Worm (Caenorhabditis elegans) whole organism, L4 larva: ENCODE data around the gene ajm-1.

Source experiments
- D1046.2 ChIP-seq: fragments of 200-800 bp; sonication (Bioruptor generic); IDR thresholded peaks from 2 replicates; pipeline ENCODE4 v1.3.6; 2022; ENCODE audit warnings: missing genetic modification characterization, missing compliant biosample characterization
- F26F4.8 ChIP-seq: fragments of 200-800 bp; sonication (Bioruptor generic); conservative IDR thresholded peaks from 2 replicates; pipeline ENCODE4 v1.3.6; 2022; ENCODE audit warnings: missing genetic modification characterization, missing compliant biosample characterization
- F37D6.2 ChIP-seq: sonication (generic microtip); optimal IDR thresholded peaks from 2 replicates; lab custom pipeline; 2016; ENCODE audit warnings: mild to moderate bottlenecking, missing genetic modification characterization, missing compliant biosample characterization
- R02D3.7 ChIP-seq: fragments of 150-350 bp; sonication (generic microtip); optimal IDR thresholded peaks from 3 replicates; lab custom pipeline; 2014; ENCODE audit warnings: missing biosample characterization, missing genetic modification characterization
- T20F7.1 ChIP-seq: fragments of 200-800 bp; sonication (Bioruptor generic); optimal IDR thresholded peaks from 2 replicates; lab custom pipeline; 2018; ENCODE audit warnings: mild to moderate bottlenecking, missing genetic modification characterization, missing compliant biosample characterization
- Y105C5A.15 ChIP-seq: fragments of 200-800 bp; sonication (Bioruptor generic); IDR thresholded peaks from 2 replicates; pipeline ENCODE4 v1.3.6; 2022; ENCODE audit warnings: missing genetic modification characterization, missing compliant biosample characterization
- Y5F2A.4 ChIP-seq: fragments of 200-800 bp; sonication (Bioruptor generic); optimal IDR thresholded peaks from 2 replicates; lab custom pipeline; 2018; ENCODE audit warnings: mild to moderate bottlenecking, missing genetic modification characterization, missing compliant biosample characterization
- aha-1 ChIP-seq: fragments of 150-350 bp; peaks from one replicate; lab custom pipeline; 2014; ENCODE audit warnings: missing biosample characterization, missing genetic modification characterization
- aly-2 ChIP-seq: sonication (generic microtip); optimal IDR thresholded peaks from 2 replicates; lab custom pipeline; 2018; ENCODE audit warnings: missing biosample characterization, missing genetic modification characterization
- arid-1 ChIP-seq: fragments of 200-800 bp; sonication (Bioruptor generic); conservative IDR thresholded peaks from 2 replicates; pipeline ENCODE4 v1.3.6; 2022; ENCODE audit warnings: missing genetic modification reagents, missing genetic modification characterization, missing compliant biosample characterization
- ceh-20 ChIP-seq: fragments of 200-800 bp; sonication (Bioruptor generic); IDR thresholded peaks from 2 replicates; pipeline ENCODE4 v1.3.6; 2022; ENCODE audit warnings: missing genetic modification reagents, missing genetic modification characterization, missing compliant biosample characterization
- ceh-28 ChIP-seq: fragments of 150-350 bp; optimal IDR thresholded peaks from 2 replicates; lab custom pipeline; 2014; ENCODE audit warnings: missing biosample characterization, missing genetic modification reagents, missing genetic modification characterization
- ceh-32 ChIP-seq: sonication (generic microtip); optimal IDR thresholded peaks from 2 replicates; lab custom pipeline; 2016; ENCODE audit warnings: mild to moderate bottlenecking, missing genetic modification characterization, missing compliant biosample characterization; ENCODE audit not compliant: poor library complexity
- ceh-44 ChIP-seq: fragments of 200-800 bp; sonication (Bioruptor generic); IDR thresholded peaks from 2 replicates; pipeline ENCODE4 v1.3.6; 2022; ENCODE audit warnings: missing genetic modification reagents, missing genetic modification characterization, missing compliant biosample characterization
- ceh-62 ChIP-seq: sonication (generic microtip); optimal IDR thresholded peaks from 2 replicates; lab custom pipeline; 2017; ENCODE audit warnings: missing biosample characterization, missing genetic modification characterization
- ceh-82 ChIP-seq: sonication (generic microtip); optimal IDR thresholded peaks from 2 replicates; lab custom pipeline; 2017; ENCODE audit warnings: missing biosample characterization, missing genetic modification characterization
- ces-1 ChIP-seq: fragments of 150-350 bp; sonication (generic microtip); optimal IDR thresholded peaks from 4 replicates; lab custom pipeline; 2014; ENCODE audit warnings: missing biosample characterization, missing genetic modification reagents, missing genetic modification characterization
- cey-2 ChIP-seq: sonication (generic microtip); optimal IDR thresholded peaks from 3 replicates; lab custom pipeline; 2017; ENCODE audit warnings: missing genetic modification characterization, mild to moderate bottlenecking, missing compliant biosample characterization, antibody characterized with exemption, borderline replicate concordance; ENCODE audit not compliant: insufficient read depth
- dmd-6 ChIP-seq: fragments of 200-800 bp; sonication (Bioruptor generic); IDR thresholded peaks from 2 replicates; pipeline ENCODE4 v1.3.6; 2022; ENCODE audit warnings: missing genetic modification reagents, missing genetic modification characterization, missing compliant biosample characterization
- dmd-8 ChIP-seq: fragments of 200-800 bp; sonication (Bioruptor generic); IDR thresholded peaks from 2 replicates; pipeline ENCODE4 v1.3.6; 2022; ENCODE audit warnings: missing genetic modification characterization, missing compliant biosample characterization
- dve-1 ChIP-seq: sonication (generic microtip); optimal IDR thresholded peaks from 2 replicates; lab custom pipeline; 2017; ENCODE audit warnings: antibody characterized with exemption, mild to moderate bottlenecking, missing genetic modification characterization, missing compliant biosample characterization; ENCODE audit not compliant: insufficient read depth
- hif-1 ChIP-seq, 2 experiments: sonication (generic microtip); optimal IDR thresholded peaks; 2 replicates each; lab custom pipeline; 2016 to 2017; ENCODE audit warnings: missing compliant biosample characterization in 2 of 2, missing genetic modification characterization in 2 of 2, missing genetic modification reagents in 2 of 2, missing genotype in 2 of 2, mild to moderate bottlenecking in 1 of 2
- hlh-11 ChIP-seq: fragments of 200-800 bp; sonication (Bioruptor generic); optimal IDR thresholded peaks from 2 replicates; lab custom pipeline; 2018; ENCODE audit warnings: mild to moderate bottlenecking, missing genetic modification characterization, missing compliant biosample characterization
- hlh-30 ChIP-seq: sonication (generic microtip); optimal IDR thresholded peaks from 2 replicates; lab custom pipeline; 2017; ENCODE audit warnings: antibody characterized with exemption, mild to moderate bottlenecking, missing genetic modification characterization, missing compliant biosample characterization; ENCODE audit not compliant: insufficient read depth
- lim-7 ChIP-seq: fragments of 200-800 bp; sonication (Bioruptor generic); IDR thresholded peaks from 2 replicates; pipeline ENCODE4 v1.3.6; 2022; ENCODE audit warnings: missing genetic modification characterization, missing compliant biosample characterization
- lin-1 ChIP-seq: fragments of 200-800 bp; sonication (Bioruptor generic); IDR thresholded peaks from 2 replicates; pipeline ENCODE4 v1.3.6; 2022; ENCODE audit warnings: missing genetic modification reagents, missing genetic modification characterization, missing compliant biosample characterization
- lin-15B ChIP-seq: fragments of 150-350 bp; sonication (generic microtip); optimal IDR thresholded peaks from 3 replicates; lab custom pipeline; 2014; ENCODE audit warnings: missing biosample characterization, missing genetic modification characterization
- lir-3 ChIP-seq: sonication (generic microtip); optimal IDR thresholded peaks from 2 replicates; lab custom pipeline; 2016; ENCODE audit warnings: mild to moderate bottlenecking, missing genetic modification characterization, missing compliant biosample characterization
- madf-5 ChIP-seq, 2 experiments: fragments of 200-800 bp; sonication (Bioruptor generic); IDR thresholded peaks; 2 replicates each; pipeline ENCODE4 v1.3.6; 2022; ENCODE audit warnings: missing compliant biosample characterization in 2 of 2, missing genetic modification characterization in 2 of 2
- madf-9 ChIP-seq: fragments of 200-800 bp; sonication (Bioruptor generic); conservative IDR thresholded peaks from 2 replicates; pipeline ENCODE4 v1.3.6; 2022; ENCODE audit warnings: missing genetic modification reagents, missing genetic modification characterization, missing compliant biosample characterization
- mxl-2 ChIP-seq: fragments of 200-800 bp; sonication (Bioruptor generic); conservative IDR thresholded peaks from 2 replicates; pipeline ENCODE4 v1.3.6; 2022; ENCODE audit warnings: missing genetic modification reagents, missing genetic modification characterization, missing compliant biosample characterization
- nhr-102 ChIP-seq: sonication (generic microtip); optimal IDR thresholded peaks from 2 replicates; lab custom pipeline; 2016; ENCODE audit warnings: mild to moderate bottlenecking, missing genetic modification characterization, moderate library complexity, missing compliant biosample characterization
- nhr-28 ChIP-seq: fragments of 150-350 bp; optimal IDR thresholded peaks from 2 replicates; lab custom pipeline; 2014; ENCODE audit warnings: missing biosample characterization, missing genetic modification characterization
- nhr-41 ChIP-seq: fragments of 200-800 bp; sonication (Bioruptor generic); IDR thresholded peaks from 2 replicates; pipeline ENCODE4 v1.3.6; 2022; ENCODE audit warnings: missing genetic modification reagents, missing genetic modification characterization, missing compliant biosample characterization
- nhr-42 ChIP-seq: fragments of 200-800 bp; sonication (Bioruptor generic); IDR thresholded peaks from 2 replicates; pipeline ENCODE4 v1.3.6; 2022; ENCODE audit warnings: missing genetic modification characterization, missing compliant biosample characterization
- nhr-48 ChIP-seq: sonication (generic microtip); optimal IDR thresholded peaks from 2 replicates; lab custom pipeline; 2016; ENCODE audit warnings: mild to moderate bottlenecking, missing genetic modification characterization, missing compliant biosample characterization
- nhr-76 ChIP-seq: fragments of 150-350 bp; optimal IDR thresholded peaks from 2 replicates; lab custom pipeline; 2014; ENCODE audit warnings: missing biosample characterization, missing genetic modification characterization
- nhr-77 ChIP-seq: fragments of 150-350 bp; optimal IDR thresholded peaks from 2 replicates; lab custom pipeline; 2014; ENCODE audit warnings: missing biosample characterization, missing genetic modification characterization
- php-3 ChIP-seq: fragments of 200-800 bp; sonication (Bioruptor generic); IDR thresholded peaks from 2 replicates; pipeline ENCODE4 v1.3.6; 2022; ENCODE audit warnings: missing genetic modification reagents, missing genetic modification characterization, missing compliant biosample characterization
- pqm-1 ChIP-seq: sonication (generic microtip); optimal IDR thresholded peaks from 2 replicates; lab custom pipeline; 2017; ENCODE audit warnings: missing biosample characterization, missing genetic modification characterization
- skn-1 ChIP-seq: fragments of 150-350 bp; optimal IDR thresholded peaks from 2 replicates; lab custom pipeline; 2014; ENCODE audit warnings: missing biosample characterization, missing genetic modification characterization
- snpc-4 ChIP-seq: fragments of 150-350 bp; optimal IDR thresholded peaks from 2 replicates; lab custom pipeline; 2014; ENCODE audit warnings: missing biosample characterization, missing genetic modification characterization
- spr-1 ChIP-seq: sonication (generic microtip); optimal IDR thresholded peaks from 2 replicates; lab custom pipeline; 2016; ENCODE audit warnings: mild to moderate bottlenecking, missing genetic modification characterization, missing compliant biosample characterization
- spr-3 ChIP-seq: fragments of 200-800 bp; sonication (Bioruptor generic); optimal IDR thresholded peaks from 2 replicates; lab custom pipeline; 2018; ENCODE audit warnings: mild to moderate bottlenecking, missing genetic modification characterization, missing compliant biosample characterization
- unc-130 ChIP-seq: sonication (generic microtip); optimal IDR thresholded peaks from 2 replicates; lab custom pipeline; 2016; ENCODE audit warnings: missing genetic modification reagents, missing genetic modification characterization, missing compliant biosample characterization
- unc-62 ChIP-seq, 3 experiments: fragments of 150-350 bp in 1 of 3; sonication (generic microtip); optimal IDR thresholded peaks in 2 of 3; peaks in 1 of 3; 1 replicate in 1 of 3; 2 replicates in 2 of 3; lab custom pipeline; 2014 to 2017; ENCODE audit warnings: missing biosample characterization in 3 of 3, missing genetic modification characterization in 3 of 3, missing genetic modification reagents in 3 of 3, missing genotype in 1 of 3
- zip-2 ChIP-seq: fragments of 150-350 bp; optimal IDR thresholded peaks from 2 replicates; lab custom pipeline; 2014; ENCODE audit warnings: missing biosample characterization, missing genetic modification characterization

ajm-1 gene

DNA sequence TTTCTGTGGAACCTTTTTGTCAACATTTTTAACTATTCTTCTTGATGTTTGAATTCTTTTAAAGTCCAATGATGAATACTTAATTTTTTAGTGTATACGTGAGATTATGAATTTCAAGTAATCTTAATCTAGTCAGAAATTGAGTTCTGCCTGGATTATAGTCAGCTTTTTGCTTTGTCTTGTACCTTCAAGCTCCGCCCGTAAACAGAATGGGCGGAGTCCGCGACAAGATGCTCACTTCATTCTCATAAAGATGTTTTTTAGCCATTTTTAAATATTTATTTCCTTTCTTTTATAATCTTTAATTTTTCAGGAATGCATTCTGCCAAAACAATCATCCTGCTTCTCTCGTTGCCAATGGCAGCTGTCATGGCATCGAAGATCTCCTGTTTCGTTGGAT lies 5.9 kb upstream of the ajm-1 start, which contains the start of gene F47E1.1:
Gene F47E1.1, plus strand, starts transcription at position 301 of the 400 bp plus-strand sequence.
- no peak for TF ChIP-seq ceh-20 (GFP tag; lab: Robert Waterston, UW)
- no peak for TF ChIP-seq madf-9 (GFP tag; lab: Robert Waterston, UW)
- no peak for TF ChIP-seq skn-1 (tag; lab: Kevin White, UChicago)
- no peak for TF ChIP-seq ceh-28
- no peak for TF ChIP-seq lin-1
- no peak for TF ChIP-seq lin-15B (tag; lab: Kevin White, UChicago)

DNA sequence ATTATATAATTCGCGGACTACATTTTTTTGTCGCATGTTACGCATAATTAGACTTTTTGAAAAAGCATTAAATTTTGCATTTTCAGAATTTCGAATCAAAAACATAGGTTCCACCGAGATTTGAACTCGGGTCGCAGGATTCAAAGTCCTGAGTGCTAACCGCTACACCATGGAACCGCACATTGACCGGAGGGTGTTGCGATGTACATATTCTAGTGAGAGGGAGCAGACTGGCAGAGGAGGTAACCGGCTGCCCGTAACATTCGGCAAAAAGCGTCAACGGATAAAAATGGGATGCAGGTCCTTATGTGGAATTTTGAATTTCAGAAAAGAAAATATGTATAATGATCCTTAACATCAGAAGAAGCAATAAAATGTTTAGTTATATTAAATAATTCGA lies 4.6 kb upstream of the ajm-1 start:
- TF ChIP-seq hif-1 (tag; optimal IDR thresholded peaks at IDR 0.05; lab: Kevin White, UChicago) (no peak), madf-5 (GFP tag; IDR thresholded peaks at IDR 0.05; lab: Robert Waterston, UW) (peak in 1 of 2 experiments; percentile 72; a peak in 2 of 4 replicates), zip-2 (tag; lab: Kevin White, UChicago) (peak; percentile 39), Y105C5A.15 (GFP tag; lab: Robert Waterston, UW) (0 out of 2 replicates have a peak, but pooled peaks have one; percentile 61), ceh-28 (no peak), D1046.2 (GFP tag; lab: Robert Waterston, UW) (no peak), nhr-102 (tag; lab: Kevin White, UChicago) (no peak), madf-9 (GFP tag; lab: Robert Waterston, UW) (peak; percentile 58), php-3 (GFP tag; lab: Robert Waterston, UW) (no peak; the same call in 1 of the 2 replicates), nhr-77 (tag; lab: Kevin White, UChicago) (no peak), nhr-76 (tag; lab: Kevin White, UChicago) (no peak), lir-3 (tag; lab: Kevin White, UChicago) (peak; percentile 30), R02D3.7 (no peak), F37D6.2 (peak; percentile 34), dve-1 (peak; percentile 7), hlh-30 (peak; percentile 28), nhr-48 (peak; percentile 36), lim-7 (no peak), cey-2 (tag; lab: Kevin White, UChicago) (no peak), ceh-44 (GFP tag; lab: Robert Waterston, UW) (0 out of 2 replicates have a peak, but pooled peaks have one; percentile 4), arid-1 (GFP tag; lab: Robert Waterston, UW) (peak; percentile 70; the same call in 1 of the 2 replicates), ceh-62 (tag; lab: Kevin White, UChicago) (no peak), dmd-8 (GFP tag; lab: Robert Waterston, UW) (peak; percentile 93), ceh-82 (tag; lab: Kevin White, UChicago) (no peak), mxl-2 (GFP tag; lab: Robert Waterston, UW) (no peak), lin-15B (tag; lab: Kevin White, UChicago) (no peak), F26F4.8 (GFP tag; lab: Robert Waterston, UW) (peak; percentile 86), nhr-42 (GFP tag; lab: Robert Waterston, UW) (no peak), spr-3 (GFP tag; lab: Kevin White, UChicago) (peak; percentile 6), unc-62 (GFP tag; optimal IDR thresholded peaks at IDR 0.05 in 1 of 2; lab: Kevin White, UChicago) (peak in 1 of 2 experiments; percentile 71), unc-62 (tag; optimal IDR thresholded peaks at IDR 0.05; lab: Kevin White, UChicago) (no peak), nhr-41 (GFP tag; lab: Robert Waterston, UW) (no peak), aly-2 (tag; lab: Kevin White, UChicago) (no peak), unc-130 (GFP tag; lab: Kevin White, UChicago) (no peak), dmd-6 (GFP tag; lab: Robert Waterston, UW) (peak; percentile 42), T20F7.1 (no peak), ces-1 (GFP tag; lab: Kevin White, UChicago) (no peak), Y5F2A.4 (GFP tag; lab: Kevin White, UChicago) (peak; percentile 30), spr-1 (tag; lab: Kevin White, UChicago) (peak; percentile 48), snpc-4 (no peak), nhr-28 (tag; lab: Kevin White, UChicago) (no peak), ceh-32 (tag; lab: Kevin White, UChicago) (no peak), pqm-1 (tag; lab: Kevin White, UChicago) (no peak), aha-1 (tag; lab: Kevin White, UChicago) (peak; percentile 97), hlh-11 (peak; percentile 12)
